Worm (Caenorhabditis elegans): ENCODE data around the gene sri-29.

sri-29 gene

DNA sequence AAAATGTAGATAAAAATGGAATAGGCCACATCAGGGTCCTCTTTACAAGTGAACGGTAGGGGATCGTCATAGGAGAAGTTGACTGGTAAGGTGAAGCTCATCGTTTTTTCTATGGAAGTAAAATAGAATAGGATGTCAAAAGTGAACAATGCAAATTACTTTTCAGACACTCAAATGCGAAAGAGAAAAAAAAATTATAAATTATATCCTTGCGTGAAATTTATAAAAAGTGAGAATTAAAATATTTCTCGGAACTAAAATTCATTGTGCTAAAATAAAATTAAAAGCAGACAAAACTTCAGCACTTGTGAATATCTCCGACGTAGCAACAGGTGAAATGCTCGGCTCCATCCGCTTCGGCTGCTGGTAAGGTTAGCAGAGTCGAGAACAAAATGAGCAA lies 49.2 kb downstream of the sri-29 start, which contains the start of gene srg-22:
Gene srg-22, minus strand, starts transcription at position 101 of the 400 bp plus-strand sequence.
- TF ChIP-seq attf-6 (GFP tag; IDR thresholded peaks at IDR 0.05) (no peak), snpc-4 (GFP tag; optimal IDR thresholded peaks at IDR 0.05) (no peak), snpc-4 (tag; optimal IDR thresholded peaks at IDR 0.05) (no peak), ceh-27 (GFP tag; optimal IDR thresholded peaks at IDR 0.05) (no peak), C17E4.6 (GFP tag; IDR thresholded peaks at IDR 0.05) (no peak), hlh-26 (GFP tag; conservative IDR thresholded peaks at IDR 0.05) (no peak), ztf-28 (GFP tag; IDR thresholded peaks at IDR 0.05) (no peak), dox-1 (GFP tag; IDR thresholded peaks at IDR 0.05) (no peak), B0035.1 (tag; optimal IDR thresholded peaks at IDR 0.05) (no peak), lin-26 (GFP tag; IDR thresholded peaks at IDR 0.05) (no peak), F49E8.2 (tag; optimal IDR thresholded peaks at IDR 0.05; ENCODE audit: insufficient read depth) (no peak), F22D6.2 (tag; optimal IDR thresholded peaks at IDR 0.05) (no peak), repo-1 (tag; optimal IDR thresholded peaks at IDR 0.05) (no peak), lag-1 (GFP tag; IDR thresholded peaks at IDR 0.05) (no peak)
